Worm (Caenorhabditis elegans) whole organism, L4 larva: ENCODE results near the gene R148.8.

Experiments used
- R02D3.7 ChIP-seq: fragments of 150-350 bp; sonication (generic microtip); optimal IDR thresholded peaks from 3 replicates; lab custom pipeline; 2014; ENCODE audit warnings: missing biosample characterization, missing genetic modification characterization
- aly-2 ChIP-seq: sonication (generic microtip); optimal IDR thresholded peaks from 2 replicates; lab custom pipeline; 2018; ENCODE audit warnings: missing biosample characterization, missing genetic modification characterization
- duxl-1 ChIP-seq: sonication (generic microtip); optimal IDR thresholded peaks from 2 replicates; lab custom pipeline; 2016; ENCODE audit warnings: mild to moderate bottlenecking, missing genetic modification characterization, moderate library complexity, missing compliant biosample characterization; ENCODE audit not compliant: poor library complexity
- jun-1 ChIP-seq: fragments of 150-350 bp; optimal IDR thresholded peaks from 2 replicates; lab custom pipeline; 2014; ENCODE audit warnings: missing biosample characterization, missing genetic modification reagents, missing genetic modification characterization
- mep-1 ChIP-seq: fragments of 150-350 bp; sonication (generic microtip); optimal IDR thresholded peaks from 3 replicates; lab custom pipeline; 2014; ENCODE audit warnings: missing biosample characterization, missing genetic modification characterization
- nhr-41 ChIP-seq: fragments of 200-800 bp; sonication (Bioruptor generic); IDR thresholded peaks from 2 replicates; pipeline ENCODE4 v1.3.6; 2022; ENCODE audit warnings: missing genetic modification reagents, missing genetic modification characterization, missing compliant biosample characterization
- nhr-76 ChIP-seq: fragments of 150-350 bp; optimal IDR thresholded peaks from 2 replicates; lab custom pipeline; 2014; ENCODE audit warnings: missing biosample characterization, missing genetic modification characterization
- pha-4 ChIP-seq, 2 experiments: fragments of 150-350 bp in 1 of 2; fragments of 200-800 bp in 1 of 2; sonication (Bioruptor generic) in 1 of 2; IDR thresholded peaks in 1 of 2; optimal IDR thresholded peaks in 1 of 2; 2 replicates each; pipeline versions ENCODE4 v1.3.6 to Lab custom; 2014 to 2022; ENCODE audit warnings: missing genetic modification characterization in 2 of 2, missing genetic modification reagents in 2 of 2, missing biosample characterization in 1 of 2, missing compliant biosample characterization in 1 of 2
- php-3 ChIP-seq: fragments of 200-800 bp; sonication (Bioruptor generic); IDR thresholded peaks from 2 replicates; pipeline ENCODE4 v1.3.6; 2022; ENCODE audit warnings: missing genetic modification reagents, missing genetic modification characterization, missing compliant biosample characterization
- zip-11 ChIP-seq: fragments of 200-800 bp; sonication (Bioruptor generic); IDR thresholded peaks from 2 replicates; pipeline ENCODE4 v1.3.6; 2022; ENCODE audit warnings: missing genetic modification characterization, missing compliant biosample characterization
- ztf-11 ChIP-seq: fragments of 150-350 bp; optimal IDR thresholded peaks from 2 replicates; lab custom pipeline; 2014; ENCODE audit warnings: missing biosample characterization, missing genetic modification characterization

ce11 chrIII:3142078-3142477, 49.2 kb upstream of the R148.8 start:
- no peak for TF ChIP-seq aly-2 (tag; lab: Kevin White, UChicago)
- no peak for TF ChIP-seq pha-4 (GFP tag; IDR thresholded peaks at IDR 0.05; lab: Robert Waterston, UW)
- no peak for TF ChIP-seq pha-4 (tag; optimal IDR thresholded peaks at IDR 0.05; lab: Kevin White, UChicago)
- TF ChIP-seq R02D3.7 (tag; lab: Kevin White, UChicago), result no peak
- TF ChIP-seq php-3, result no peak
- no peak for TF ChIP-seq jun-1 (tag; lab: Kevin White, UChicago)
- TF ChIP-seq duxl-1 (tag; lab: Kevin White, UChicago), result no peak
- no peak for TF ChIP-seq mep-1 (tag; lab: Kevin White, UChicago)
- TF ChIP-seq zip-11 (GFP tag; lab: Robert Waterston, UW), result no peak
- TF ChIP-seq nhr-41 (GFP tag; lab: Robert Waterston, UW), result no peak
- no peak for TF ChIP-seq ztf-11 (tag; lab: Kevin White, UChicago)
- no peak for TF ChIP-seq nhr-76 (tag; lab: Kevin White, UChicago)
